Worm (Caenorhabditis elegans) whole organism, midembryonic: ENCODE measurements around the gene C16D9.5.

Experiments used
- T22C8.4 ChIP-seq: fragments of 200-800 bp; sonication (Bioruptor generic); IDR thresholded peaks from 2 replicates; pipeline ENCODE4 v1.3.6; 2022; ENCODE audit warnings: missing genetic modification characterization, missing compliant biosample characterization
- cog-1 ChIP-seq: sonication (generic microtip); optimal IDR thresholded peaks from 2 replicates; lab custom pipeline; 2016; ENCODE audit warnings: missing genetic modification characterization, missing compliant biosample characterization
- flt-1 ChIP-seq: fragments of 200-800 bp; sonication (Bioruptor generic); IDR thresholded peaks from 2 replicates; pipeline ENCODE4 v1.3.6; 2022; ENCODE audit warnings: missing genetic modification characterization, missing compliant biosample characterization
- klf-2 ChIP-seq: fragments of 200-800 bp; sonication (Bioruptor generic); conservative IDR thresholded peaks from 2 replicates; pipeline ENCODE4 v1.3.6; 2022; ENCODE audit warnings: missing genetic modification reagents, missing genetic modification characterization, missing compliant biosample characterization
- med-1 ChIP-seq: sonication (generic microtip); optimal IDR thresholded peaks from 2 replicates; lab custom pipeline; 2017; ENCODE audit warnings: missing genetic modification characterization, mild to moderate bottlenecking, missing compliant biosample characterization, antibody characterized with exemption, missing genetic modification reagents; ENCODE audit not compliant: insufficient read depth
- ref-1 ChIP-seq: fragments of 200-800 bp; sonication (Bioruptor generic); conservative IDR thresholded peaks from 2 replicates; pipeline ENCODE4 v1.3.6; 2022; ENCODE audit warnings: missing genetic modification reagents, missing genetic modification characterization, missing compliant biosample characterization
- tab-1 ChIP-seq: fragments of 200-800 bp; sonication (Bioruptor generic); IDR thresholded peaks from 2 replicates; pipeline ENCODE4 v1.3.6; 2022; ENCODE audit warnings: missing genetic modification characterization, missing compliant biosample characterization
- ztf-23 ChIP-seq: fragments of 200-800 bp; sonication (Bioruptor generic); IDR thresholded peaks from 2 replicates; pipeline ENCODE4 v1.3.6; 2022; ENCODE audit warnings: missing genetic modification reagents, missing genetic modification characterization, missing compliant biosample characterization
- ztf-29 ChIP-seq: fragments of 200-800 bp; sonication (Bioruptor generic); IDR thresholded peaks from 2 replicates; pipeline ENCODE4 v1.3.6; 2022; ENCODE audit warnings: missing genetic modification reagents, missing genetic modification characterization, missing compliant biosample characterization

The C16D9.5 gene

ce11 chrV:8235331-8235730, 10.0 kb downstream of the C16D9.5 start:
- TF ChIP-seq med-1 (GFP tag; lab: Kevin White, UChicago) = no peak
- TF ChIP-seq flt-1 = 0 out of 2 replicates have a peak, but pooled peaks have one; percentile 68
- TF ChIP-seq klf-2 (GFP tag; lab: Robert Waterston, UW) = no peak
- TF ChIP-seq T22C8.4 (GFP tag; lab: Robert Waterston, UW) = 0 out of 2 replicates have a peak, but pooled peaks have one; percentile 40
- 0 out of 2 replicates have a peak, but pooled peaks have one; percentile 45 for TF ChIP-seq ztf-23 (GFP tag; lab: Robert Waterston, UW)
- no peak for TF ChIP-seq cog-1 (tag; lab: Kevin White, UChicago)
- peak; percentile 47 for TF ChIP-seq ref-1 (GFP tag; lab: Robert Waterston, UW)
- no peak; the same call in 1 of the 2 replicates for TF ChIP-seq tab-1
- TF ChIP-seq ztf-29 (GFP tag; lab: Robert Waterston, UW) = peak; percentile 59; the same call in 1 of the 2 replicates

- TF ChIP-seq ztf-29 (GFP tag; lab: Robert Waterston, UW) = no peak
- TF ChIP-seq T22C8.4 (GFP tag; lab: Robert Waterston, UW) = 0 out of 2 replicates have a peak, but pooled peaks have one; percentile 7
- TF ChIP-seq tab-1 = peak; percentile 72; the same call in 1 of the 2 replicates
- TF ChIP-seq ref-1 (GFP tag; lab: Robert Waterston, UW) = no peak
- peak; percentile 60; the same call in 1 of the 2 replicates for TF ChIP-seq flt-1
- TF ChIP-seq ztf-23 (GFP tag; lab: Robert Waterston, UW) = peak; percentile 70; the same call in 1 of the 2 replicates
- TF ChIP-seq klf-2 (GFP tag; lab: Robert Waterston, UW) = no peak
- no peak for TF ChIP-seq med-1 (GFP tag; lab: Kevin White, UChicago)
- TF ChIP-seq cog-1 (tag; lab: Kevin White, UChicago) = no peak
These were observed 15.3 kb downstream of the C16D9.5 start for ce11 chrV:8230056-8230455.

DNA sequence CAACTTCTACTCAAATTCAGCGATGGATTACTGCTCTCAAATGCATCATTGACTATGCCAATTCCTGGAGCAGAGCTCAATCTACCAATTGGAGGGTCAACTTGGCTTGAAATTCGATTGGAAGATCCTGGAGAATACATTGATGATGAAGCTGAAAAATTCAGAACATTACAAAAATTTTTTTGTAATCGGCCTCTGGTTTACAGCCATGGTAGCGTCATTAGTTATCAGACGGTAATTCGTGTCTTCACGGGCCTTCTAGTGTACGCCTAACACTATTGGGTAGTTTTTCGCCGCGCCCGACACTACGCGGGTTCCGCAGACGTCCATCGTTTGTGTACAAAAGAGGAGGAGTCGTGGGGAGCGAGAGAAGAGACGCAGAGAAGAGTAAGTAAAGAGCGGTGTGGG, 16.6 kb downstream of the C16D9.5 start:
- TF ChIP-seq cog-1 (tag; lab: Kevin White, UChicago) = peak; percentile 24
- no peak for TF ChIP-seq ref-1 (GFP tag; lab: Robert Waterston, UW)
- TF ChIP-seq tab-1 = no peak; the same call in 1 of the 2 replicates
- TF ChIP-seq med-1 (GFP tag; lab: Kevin White, UChicago) = no peak
- peak; percentile 58; the same call in 1 of the 2 replicates for TF ChIP-seq ztf-23 (GFP tag; lab: Robert Waterston, UW)
- no peak for TF ChIP-seq T22C8.4 (GFP tag; lab: Robert Waterston, UW)
- TF ChIP-seq ztf-29 (GFP tag; lab: Robert Waterston, UW) = no peak
- TF ChIP-seq flt-1 = peak; percentile 69; the same call in 1 of the 2 replicates
- TF ChIP-seq klf-2 (GFP tag; lab: Robert Waterston, UW) = no peak

DNA sequence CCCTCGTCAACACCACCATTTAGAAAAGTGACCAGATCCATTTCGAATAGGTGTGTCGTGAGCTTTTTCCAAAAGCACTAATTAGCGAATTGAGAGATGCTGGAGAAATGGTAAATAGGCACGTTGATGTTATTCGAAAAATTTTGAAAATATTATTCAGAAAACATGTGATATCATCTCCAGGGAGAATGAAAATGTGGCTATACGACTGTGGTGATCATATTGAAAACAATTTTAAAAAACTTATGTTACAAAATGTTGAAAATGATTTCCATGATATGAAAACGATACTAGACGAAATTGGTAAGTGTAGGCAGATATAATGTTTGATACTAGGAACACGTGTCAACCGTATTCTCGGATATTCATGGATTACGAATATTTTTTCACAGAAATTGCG, 18.5 kb downstream of the C16D9.5 start, which contains the start of gene K07C11.10:
Gene K07C11.10 (minus strand): TSS at position 101 of the 400 bp plus-strand sequence.
- TF ChIP-seq flt-1 (no peak), ztf-29 (GFP tag; lab: Robert Waterston, UW) (no peak), ref-1 (GFP tag; lab: Robert Waterston, UW) (no peak), tab-1 (no peak), ztf-23 (GFP tag; lab: Robert Waterston, UW) (no peak), cog-1 (tag; lab: Kevin White, UChicago) (no peak), T22C8.4 (GFP tag; lab: Robert Waterston, UW) (no peak), med-1 (GFP tag; lab: Kevin White, UChicago) (no peak), klf-2 (GFP tag; lab: Robert Waterston, UW) (no peak)

ce11 chrV:8224634-8225033, 20.7 kb downstream of the C16D9.5 start, which contains the start of gene pax-1:
TSS of gene pax-1 (plus strand) at chrV:8224934.
- TF ChIP-seq T22C8.4 (GFP tag; lab: Robert Waterston, UW) (no peak), tab-1 (no peak), ref-1 (GFP tag; lab: Robert Waterston, UW) (no peak), flt-1 (no peak), med-1 (GFP tag; lab: Kevin White, UChicago) (no peak), cog-1 (tag; lab: Kevin White, UChicago) (no peak), ztf-23 (GFP tag; lab: Robert Waterston, UW) (no peak), ztf-29 (GFP tag; lab: Robert Waterston, UW) (no peak), klf-2 (GFP tag; lab: Robert Waterston, UW) (no peak)

- no peak for TF ChIP-seq ztf-29 (GFP tag; lab: Robert Waterston, UW)
- no peak for TF ChIP-seq flt-1
- TF ChIP-seq klf-2 (GFP tag; lab: Robert Waterston, UW) = no peak
- no peak for TF ChIP-seq ztf-23 (GFP tag; lab: Robert Waterston, UW)
- TF ChIP-seq cog-1 (tag; lab: Kevin White, UChicago) = no peak
- TF ChIP-seq ref-1 (GFP tag; lab: Robert Waterston, UW) = no peak
- TF ChIP-seq tab-1 = no peak
- no peak for TF ChIP-seq med-1 (GFP tag; lab: Kevin White, UChicago)
- TF ChIP-seq T22C8.4 (GFP tag; lab: Robert Waterston, UW) = no peak
These were observed 21.9 kb downstream of the C16D9.5 start for ce11 chrV:8223417-8223816.

- TF ChIP-seq flt-1 (no peak), tab-1 (no peak), ref-1 (GFP tag; lab: Robert Waterston, UW) (no peak), med-1 (GFP tag; lab: Kevin White, UChicago) (no peak), ztf-23 (GFP tag; lab: Robert Waterston, UW) (no peak), T22C8.4 (GFP tag; lab: Robert Waterston, UW) (no peak), cog-1 (tag; lab: Kevin White, UChicago) (no peak), ztf-29 (GFP tag; lab: Robert Waterston, UW) (no peak), klf-2 (GFP tag; lab: Robert Waterston, UW) (no peak)
These were observed 24.2 kb downstream of the C16D9.5 start, which contains the start of the genes cogc-6 and air-1 for ce11 chrV:8221083-8221538. TSS of gene cogc-6 (minus strand) at chrV:8221316. TSS of gene air-1 (plus strand) at chrV:8221488.

DNA sequence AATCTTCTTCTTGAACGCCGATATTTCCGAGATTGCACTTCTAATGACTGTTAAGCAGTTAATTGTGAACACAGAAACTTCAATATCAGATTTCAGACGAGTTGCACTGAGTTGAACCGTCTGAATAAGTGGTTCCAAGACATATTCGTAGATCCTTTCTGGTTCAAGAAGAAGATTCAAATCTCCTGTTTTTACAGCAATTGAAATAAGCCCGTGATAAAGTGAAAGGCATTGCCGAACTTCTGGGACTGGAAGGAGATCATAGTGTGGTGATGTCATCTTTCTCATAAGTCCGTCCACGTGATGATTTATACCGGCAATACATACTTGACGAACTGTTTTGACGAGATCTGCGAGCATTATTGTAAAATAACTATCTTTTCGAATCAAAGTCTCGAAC, 25.8 kb downstream of the C16D9.5 start:
- no peak for TF ChIP-seq flt-1
- TF ChIP-seq ref-1 (GFP tag; lab: Robert Waterston, UW) = no peak
- no peak for TF ChIP-seq tab-1
- no peak for TF ChIP-seq T22C8.4 (GFP tag; lab: Robert Waterston, UW)
- no peak for TF ChIP-seq klf-2 (GFP tag; lab: Robert Waterston, UW)
- no peak for TF ChIP-seq cog-1 (tag; lab: Kevin White, UChicago)
- TF ChIP-seq ztf-29 (GFP tag; lab: Robert Waterston, UW) = no peak
- no peak for TF ChIP-seq ztf-23 (GFP tag; lab: Robert Waterston, UW)
- no peak for TF ChIP-seq med-1 (GFP tag; lab: Kevin White, UChicago)
